Worm (Caenorhabditis elegans): Measurements from ENCODE around the gene ZK669.3.

DNA sequence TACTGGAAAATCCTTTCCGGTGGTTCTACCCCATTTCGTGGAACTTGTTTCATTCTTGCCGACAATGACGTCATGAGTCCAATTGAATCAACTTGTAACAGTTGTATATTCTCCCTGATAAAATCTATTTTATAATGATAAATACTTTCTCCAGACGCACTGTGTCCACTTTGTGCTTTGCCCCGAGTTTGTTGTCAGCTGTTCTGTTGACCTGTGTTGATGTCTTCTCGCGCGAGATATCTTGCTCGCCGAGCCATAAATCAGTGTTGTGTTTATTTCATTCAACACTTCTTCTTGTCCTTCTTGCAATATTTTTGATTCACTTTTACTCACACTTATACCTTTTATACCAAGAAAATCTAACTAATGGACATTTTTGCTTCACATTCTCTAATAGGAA, 21.2 kb downstream of the ZK669.3 start:
- TF ChIP-seq nhr-28 (tag; optimal IDR thresholded peaks at IDR 0.05) (no peak), mep-1 (tag; optimal IDR thresholded peaks at IDR 0.05) (no peak), lsy-2 (tag; optimal IDR thresholded peaks at IDR 0.05) (no peak), elt-1 (tag; optimal IDR thresholded peaks at IDR 0.05; ENCODE audit: borderline replicate concordance, insufficient read depth) (no peak), mab-5 (tag; optimal IDR thresholded peaks at IDR 0.05) (peak; percentile 18), nhr-237 (tag; optimal IDR thresholded peaks at IDR 0.05) (no peak), nhr-12 (tag; optimal IDR thresholded peaks at IDR 0.05) (no peak)

Data from whole organism, mixed stage, embryonic.